Worm (Caenorhabditis elegans) whole organism, L4/young adult: ENCODE results near the gene col-109.

Experiments
- W03F9.2 ChIP-seq: fragments of 150-350 bp; optimal IDR thresholded peaks from 2 replicates; lab custom pipeline; 2014; ENCODE audit warnings: missing biosample characterization, missing genetic modification characterization
- dao-5 ChIP-seq: sonication (generic microtip); optimal IDR thresholded peaks from 2 replicates; lab custom pipeline; 2016; ENCODE audit warnings: missing genotype, missing genetic modification characterization, moderate library complexity, missing compliant biosample characterization
- him-1 ChIP-seq: sonication (generic microtip); optimal IDR thresholded peaks from 2 replicates; lab custom pipeline; 2016; ENCODE audit warnings: missing genotype, missing genetic modification reagents, missing genetic modification characterization, missing compliant biosample characterization

- TF ChIP-seq him-1 (tag; lab: Kevin White, UChicago) (no peak), dao-5 (tag; lab: Kevin White, UChicago) (no peak), W03F9.2 (no peak)
Observed at ce11 chrIV:1791775-1792174, 28.3 kb downstream of the col-109 start.
